Worm (Caenorhabditis elegans): Measurements from ENCODE around the gene C17H12.11.

Gene C17H12.11

ce11 chrIV:6785873-6786272, 16.3 kb upstream of the C17H12.11 start (continued):
- TF ChIP-seq mel-28 (tag; optimal IDR thresholded peaks at IDR 0.05; ENCODE audit: borderline replicate concordance), result no peak
- no peak for TF ChIP-seq snpc-4 (GFP tag; optimal IDR thresholded peaks at IDR 0.05)
- peak in 3 of 4 experiments; percentile 27 to 35 (median 30) for TF ChIP-seq snpc-4 (tag; optimal IDR thresholded peaks at IDR 0.05)
- no peak for TF ChIP-seq F22D6.2 (tag; optimal IDR thresholded peaks at IDR 0.05)
- TF ChIP-seq K11D2.4 (GFP tag; IDR thresholded peaks at IDR 0.05), result peak; percentile 21; the same call in 1 of the 2 replicates
- peak; percentile 65 for TF ChIP-seq pbrm-1 (GFP tag; IDR thresholded peaks at IDR 0.05)
- peak; percentile 44 for TF ChIP-seq lin-54 (GFP tag; optimal IDR thresholded peaks at IDR 0.05)
- no peak for TF ChIP-seq snpc-1.3 (tag; optimal IDR thresholded peaks at IDR 0.05; ENCODE audit: insufficient read depth)
- no peak for TF ChIP-seq F39B2.1 (GFP tag; IDR thresholded peaks at IDR 0.05)
- TF ChIP-seq dox-1 (GFP tag; IDR thresholded peaks at IDR 0.05), result peak; percentile 81
- no peak for TF ChIP-seq tbx-9 (tag; optimal IDR thresholded peaks at IDR 0.05; ENCODE audit: borderline replicate concordance)
- TF ChIP-seq chd-7 (tag; optimal IDR thresholded peaks at IDR 0.05), result peak; percentile 38
- TF ChIP-seq ZK185.1 (tag; optimal IDR thresholded peaks at IDR 0.05; ENCODE audit: poor library complexity, severe bottlenecking), result peak; percentile 21

ce11 chrIV:6789950-6790349, 12.2 kb upstream of the C17H12.11 start:
- TF ChIP-seq unc-62 (GFP tag; optimal IDR thresholded peaks at IDR 0.05) (no peak), F49E8.2 (tag; optimal IDR thresholded peaks at IDR 0.05; ENCODE audit: insufficient read depth) (peak; percentile 34), ceh-91 (GFP tag; IDR thresholded peaks at IDR 0.05) (peak; percentile 59), D2030.7 (GFP tag; IDR thresholded peaks at IDR 0.05) (0 out of 2 replicates have a peak, but pooled peaks have one; percentile 25), F10E7.11 (tag; optimal IDR thresholded peaks at IDR 0.05) (no peak), madf-8 (GFP tag; conservative IDR thresholded peaks at IDR 0.05) (peak; percentile 26; the same call in 1 of the 2 replicates), snpc-4 (GFP tag; optimal IDR thresholded peaks at IDR 0.05) (peak; percentile 60), snpc-4 (tag; optimal IDR thresholded peaks at IDR 0.05) (peak in 2 of 4 experiments; percentile 61 to 65), ztf-3 (GFP tag; optimal IDR thresholded peaks at IDR 0.05) (no peak), F33H1.4 (GFP tag; IDR thresholded peaks at IDR 0.05) (peak; percentile 83), snpc-3.4 (tag; optimal IDR thresholded peaks at IDR 0.05) (no peak), snpc-1.1 (tag; optimal IDR thresholded peaks at IDR 0.05; ENCODE audit: insufficient read depth) (peak; percentile 43), C06A6.2 (GFP tag; conservative IDR thresholded peaks at IDR 0.05) (no peak), dpff-1 (tag; optimal IDR thresholded peaks at IDR 0.05) (no peak), dox-1 (GFP tag; IDR thresholded peaks at IDR 0.05) (0 out of 2 replicates have a peak, but pooled peaks have one; percentile 4), lsl-1 (GFP tag; optimal IDR thresholded peaks at IDR 0.05) (peak; percentile 94), ztf-25 (GFP tag; IDR thresholded peaks at IDR 0.05) (no peak), him-1 (tag; optimal IDR thresholded peaks at IDR 0.05) (peak; percentile 6), akir-1 (GFP tag; optimal IDR thresholded peaks at IDR 0.05) (no peak), madf-6 (GFP tag; IDR thresholded peaks at IDR 0.05) (peak; percentile 73), aptf-2 (GFP tag; conservative IDR thresholded peaks at IDR 0.05) (no peak), lag-1 (GFP tag; IDR thresholded peaks at IDR 0.05) (no peak), tbp1 (GFP tag; optimal IDR thresholded peaks at IDR 0.05) (peak; percentile 32), efl-1 (GFP tag; optimal IDR thresholded peaks at IDR 0.05) (peak; percentile 36), ztf-18 (tag; optimal IDR thresholded peaks at IDR 0.05) (no peak), xnd-1 (tag; optimal IDR thresholded peaks at IDR 0.05) (peak; percentile 60), tlf-1 (GFP tag; optimal IDR thresholded peaks at IDR 0.05) (no peak)
